Worm (Caenorhabditis elegans) whole organism, mixed stage, embryonic: ENCODE measurements around the gene exc-5.

Source experiments
- ceh-43 ChIP-seq: fragments of 200-800 bp; sonication (Bioruptor generic); optimal IDR thresholded peaks from 2 replicates; lab custom pipeline; 2018; ENCODE audit warnings: mild to moderate bottlenecking, missing genetic modification characterization, moderate library complexity, missing compliant biosample characterization
- cnd-1 ChIP-seq: fragments of 200-800 bp; sonication (Bioruptor generic); optimal IDR thresholded peaks from 2 replicates; lab custom pipeline; 2018; ENCODE audit warnings: mild to moderate bottlenecking, missing genetic modification characterization, missing compliant biosample characterization
- drap-1 ChIP-seq: fragments of 200-800 bp; sonication (Bioruptor generic); optimal IDR thresholded peaks from 3 replicates; lab custom pipeline; 2018; ENCODE audit warnings: mild to moderate bottlenecking, missing genetic modification characterization, missing compliant biosample characterization
- elt-1 ChIP-seq: sonication (generic microtip); optimal IDR thresholded peaks from 2 replicates; lab custom pipeline; 2017; ENCODE audit warnings: missing genetic modification characterization, mild to moderate bottlenecking, missing compliant biosample characterization, antibody characterized with exemption, moderate library complexity, borderline replicate concordance; ENCODE audit not compliant: insufficient read depth
- elt-3 ChIP-seq: fragments of 150-350 bp; optimal IDR thresholded peaks from 2 replicates; lab custom pipeline; 2014; ENCODE audit warnings: missing biosample characterization, missing genetic modification characterization
- flh-1 ChIP-seq: fragments of 200-800 bp; sonication (Bioruptor generic); optimal IDR thresholded peaks from 2 replicates; lab custom pipeline; 2018; ENCODE audit warnings: mild to moderate bottlenecking, missing genetic modification characterization, moderate library complexity, missing compliant biosample characterization
- mep-1 ChIP-seq: fragments of 150-350 bp; optimal IDR thresholded peaks from 2 replicates; lab custom pipeline; 2017; ENCODE audit warnings: missing biosample characterization, missing genetic modification reagents, missing genetic modification characterization, inconsistent platforms
- nhr-28 ChIP-seq: fragments of 150-350 bp; optimal IDR thresholded peaks from 2 replicates; lab custom pipeline; 2014; ENCODE audit warnings: missing biosample characterization, missing genetic modification characterization
- nhr-76 ChIP-seq: sonication (generic microtip); optimal IDR thresholded peaks from 2 replicates; lab custom pipeline; 2017; ENCODE audit warnings: missing biosample characterization, missing genetic modification characterization
- pha-4 ChIP-seq: fragments of 150-350 bp; optimal IDR thresholded peaks from 2 replicates; lab custom pipeline; 2018; ENCODE audit warnings: missing biosample characterization, missing genetic modification reagents, missing genetic modification characterization
- unc-62 ChIP-seq: fragments of 150-350 bp; optimal IDR thresholded peaks from 2 replicates; lab custom pipeline; 2014; ENCODE audit warnings: missing biosample characterization, missing genetic modification reagents, missing genetic modification characterization
- zip-8 ChIP-seq: fragments of 150-350 bp; optimal IDR thresholded peaks from 2 replicates; lab custom pipeline; 2014; ENCODE audit warnings: missing biosample characterization, missing genetic modification characterization

ce11 chrIV:8855963-8856362 lies 42.5 kb upstream of the exc-5 start, which contains the start of gene T11B7.5:
- TF ChIP-seq cnd-1 (tag; lab: Kevin White, UChicago) (no peak), flh-1 (GFP tag; lab: Kevin White, UChicago) (no peak), nhr-76 (tag; lab: Kevin White, UChicago) (no peak), drap-1 (no peak), ceh-43 (GFP tag; lab: Kevin White, UChicago) (no peak), unc-62 (GFP tag; lab: Kevin White, UChicago) (no peak), pha-4 (tag; lab: Kevin White, UChicago) (no peak), zip-8 (tag; lab: Kevin White, UChicago) (no peak), elt-3 (tag; lab: Kevin White, UChicago) (no peak), elt-1 (tag; lab: Kevin White, UChicago) (no peak), mep-1 (tag; lab: Kevin White, UChicago) (no peak), nhr-28 (no peak)
